Worm (Caenorhabditis elegans): ENCODE data around the gene srj-4.

The srj-4 gene

DNA sequence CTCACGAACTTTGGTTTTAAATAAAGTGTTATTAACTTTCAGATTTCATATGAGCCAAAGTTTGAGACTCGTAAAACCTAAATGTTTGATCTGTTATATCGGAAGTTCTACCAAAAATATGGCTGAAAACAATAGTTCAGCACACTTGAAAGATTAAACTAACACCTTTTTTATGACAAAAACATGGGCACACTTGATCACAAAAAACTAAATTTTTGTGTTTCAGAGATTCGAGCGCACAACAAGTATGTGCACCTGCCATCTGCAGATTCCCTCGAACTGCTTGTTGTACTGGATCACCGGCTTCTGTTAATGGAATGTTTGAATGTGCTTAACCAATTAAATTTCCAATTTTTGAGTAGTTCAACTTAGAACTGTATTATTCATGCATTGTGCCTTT is 9.2 kb upstream of the srj-4 start:
- peak in 1 of 2 experiments; percentile 91 for TF ChIP-seq unc-62 (GFP tag; optimal IDR thresholded peaks at IDR 0.05 in 1 of 2)
- TF ChIP-seq unc-62 (tag; optimal IDR thresholded peaks at IDR 0.05): no peak
- no peak for TF ChIP-seq Y48G9A.11 (GFP tag; IDR thresholded peaks at IDR 0.05)

DNA sequence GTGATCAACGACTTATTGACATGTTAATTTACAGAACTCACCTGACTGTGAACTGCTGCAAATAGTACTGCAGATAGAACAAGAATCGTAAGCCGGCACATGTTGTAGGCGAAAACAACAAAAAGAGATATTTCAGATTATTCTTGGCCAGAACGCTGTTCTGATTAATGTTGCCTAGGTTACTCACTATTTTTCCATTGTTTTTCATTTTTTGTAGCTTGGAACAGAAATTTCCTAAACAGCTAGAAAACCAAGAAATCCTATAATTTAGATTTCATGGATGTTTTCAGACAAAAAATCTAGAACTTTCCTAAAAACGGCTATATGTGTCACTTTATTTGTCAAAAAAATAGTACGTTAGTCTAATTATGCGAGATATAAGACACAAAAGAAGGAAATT is 8.5 kb upstream of the srj-4 start, which contains the start of gene C27A7.9:
Gene C27A7.9 (minus strand): TSS at position 101 of the 400 bp plus-strand sequence.
- no peak for TF ChIP-seq fkh-10 (GFP tag; optimal IDR thresholded peaks at IDR 0.05)
- TF ChIP-seq unc-62 (GFP tag; optimal IDR thresholded peaks at IDR 0.05 in 1 of 2): peak in 1 of 2 experiments; percentile 27
- TF ChIP-seq unc-62 (tag; optimal IDR thresholded peaks at IDR 0.05): no peak

DNA sequence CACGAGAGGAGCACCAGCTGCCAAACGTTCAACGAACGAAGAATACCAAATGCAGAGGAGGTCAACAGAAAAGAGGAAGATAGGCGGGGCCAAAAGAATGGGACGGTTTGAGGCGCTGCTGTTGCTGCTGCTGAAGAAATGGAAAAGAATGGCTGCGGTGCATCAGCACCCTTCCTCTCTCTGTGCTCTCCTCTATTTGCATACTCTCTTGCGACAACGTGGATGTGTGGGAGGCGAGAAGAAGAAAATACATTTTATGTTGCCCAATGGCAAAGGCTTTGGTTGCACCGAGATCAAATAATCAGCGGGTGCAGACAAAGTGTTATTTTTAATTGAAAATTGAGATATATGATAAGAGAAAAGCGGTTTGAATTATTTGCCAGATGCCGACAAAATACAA is 4.6 kb upstream of the srj-4 start:
- peak; percentile 46 for TF ChIP-seq mxl-3 (GFP tag; optimal IDR thresholded peaks at IDR 0.05)
- peak; percentile 12; the same call in 1 of the 2 replicates for TF ChIP-seq ceh-20 (GFP tag; IDR thresholded peaks at IDR 0.05)
- peak; percentile 4 for TF ChIP-seq nhr-6 (tag; optimal IDR thresholded peaks at IDR 0.05)
- TF ChIP-seq nhr-48 (tag; optimal IDR thresholded peaks at IDR 0.05): peak; percentile 75
- no peak for TF ChIP-seq ZK337.2 (GFP tag; IDR thresholded peaks at IDR 0.05)
- no peak for TF ChIP-seq ceh-28 (tag; optimal IDR thresholded peaks at IDR 0.05)
- TF ChIP-seq dmd-6 (GFP tag; IDR thresholded peaks at IDR 0.05): peak; percentile 28; the same call in 1 of the 2 replicates

DNA sequence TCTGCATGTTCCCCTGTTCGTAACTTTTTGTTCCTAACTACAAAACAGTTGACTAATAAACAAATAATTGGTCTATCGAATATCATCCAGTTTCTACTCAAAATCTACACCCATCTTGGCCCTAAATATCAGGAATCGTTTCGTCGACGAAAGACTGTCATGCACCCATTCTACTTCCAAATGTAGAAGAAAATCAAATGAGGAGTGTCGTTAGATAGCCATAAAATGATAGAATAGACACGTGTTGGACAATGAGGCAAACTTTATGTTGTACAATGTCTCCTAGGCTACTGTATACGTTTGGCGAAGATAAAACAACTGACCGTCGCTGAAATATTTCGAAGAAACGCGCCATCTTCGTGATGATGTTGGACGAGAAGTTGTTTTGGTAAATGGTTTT is 3.0 kb upstream of the srj-4 start:
- TF ChIP-seq Y48G9A.11 (GFP tag; IDR thresholded peaks at IDR 0.05): no peak

DNA sequence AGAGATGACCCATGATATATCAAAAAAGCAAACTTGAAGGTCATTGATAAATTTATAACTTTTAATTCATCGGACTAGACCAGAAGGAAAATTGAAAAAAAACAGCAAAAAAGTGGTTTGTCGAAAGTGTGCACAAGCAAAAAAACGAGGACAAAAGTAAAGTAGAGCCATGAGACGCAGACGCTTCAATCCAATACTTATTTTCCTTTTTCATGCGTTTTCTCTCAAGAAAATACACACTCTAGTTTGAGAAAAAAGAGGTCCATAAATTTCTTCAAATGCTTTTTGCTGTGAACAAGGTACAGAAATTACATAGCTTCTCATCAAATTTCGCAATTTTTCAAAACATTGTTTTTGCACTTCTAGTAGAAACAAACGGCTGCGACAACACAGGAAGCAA is 1.8 kb upstream of the srj-4 start:
- no peak for TF ChIP-seq ceh-28 (tag; optimal IDR thresholded peaks at IDR 0.05)
- TF ChIP-seq sdz-12 (GFP tag; optimal IDR thresholded peaks at IDR 0.05): no peak
- no peak for TF ChIP-seq ceh-32 (tag; optimal IDR thresholded peaks at IDR 0.05; ENCODE audit: poor library complexity)
- no peak for TF ChIP-seq T20F7.1 (GFP tag; optimal IDR thresholded peaks at IDR 0.05)
- no peak for TF ChIP-seq Y48G9A.11 (GFP tag; IDR thresholded peaks at IDR 0.05)
- no peak for TF ChIP-seq php-3 (GFP tag; IDR thresholded peaks at IDR 0.05)
- no peak for TF ChIP-seq vab-7 (GFP tag; IDR thresholded peaks at IDR 0.05)
- TF ChIP-seq spr-1 (tag; optimal IDR thresholded peaks at IDR 0.05): no peak
- TF ChIP-seq zip-11 (GFP tag; IDR thresholded peaks at IDR 0.05): no peak
- TF ChIP-seq snpc-1.2 (GFP tag; IDR thresholded peaks at IDR 0.05): no peak
- TF ChIP-seq mxl-3 (GFP tag; optimal IDR thresholded peaks at IDR 0.05): no peak
- no peak for TF ChIP-seq fkh-10 (GFP tag; optimal IDR thresholded peaks at IDR 0.05)
- TF ChIP-seq T26A8.4 (GFP tag; IDR thresholded peaks at IDR 0.05): no peak
- TF ChIP-seq lin-1 (GFP tag; IDR thresholded peaks at IDR 0.05): no peak
- TF ChIP-seq F44E2.7 (GFP tag; IDR thresholded peaks at IDR 0.05): no peak

DNA sequence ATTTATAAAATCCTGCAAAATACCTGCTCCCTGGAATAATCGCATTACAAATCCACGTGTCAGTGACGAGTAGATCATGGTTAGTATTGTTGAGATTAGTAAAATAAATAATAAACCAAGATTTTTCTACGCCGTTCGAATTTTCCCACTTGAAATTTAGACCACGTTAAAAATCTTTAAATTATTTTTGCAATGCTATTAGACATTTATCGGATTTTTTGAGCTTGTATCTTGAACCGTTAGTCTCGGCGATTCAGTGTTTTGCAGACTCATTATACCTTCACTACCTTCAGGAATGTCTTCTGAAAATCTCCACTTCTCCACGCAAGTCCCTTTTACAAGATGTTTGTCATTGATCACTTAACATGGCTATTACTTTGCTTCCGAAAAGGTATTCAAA is 786 bp upstream of the srj-4 start, which contains the start of gene C27A7.5:
Gene C27A7.5 (minus strand): TSS at position 101 of the 400 bp plus-strand sequence.
- TF ChIP-seq lir-3 (tag; optimal IDR thresholded peaks at IDR 0.05): no peak
- TF ChIP-seq mdt-29 (GFP tag; IDR thresholded peaks at IDR 0.05): no peak
- no peak for TF ChIP-seq dmd-6 (GFP tag; IDR thresholded peaks at IDR 0.05)
- TF ChIP-seq nhr-11 (tag; optimal IDR thresholded peaks at IDR 0.05): no peak
- no peak for TF ChIP-seq hif-1 (tag; optimal IDR thresholded peaks at IDR 0.05)
- TF ChIP-seq dmd-9 (GFP tag; IDR thresholded peaks at IDR 0.05): no peak

DNA sequence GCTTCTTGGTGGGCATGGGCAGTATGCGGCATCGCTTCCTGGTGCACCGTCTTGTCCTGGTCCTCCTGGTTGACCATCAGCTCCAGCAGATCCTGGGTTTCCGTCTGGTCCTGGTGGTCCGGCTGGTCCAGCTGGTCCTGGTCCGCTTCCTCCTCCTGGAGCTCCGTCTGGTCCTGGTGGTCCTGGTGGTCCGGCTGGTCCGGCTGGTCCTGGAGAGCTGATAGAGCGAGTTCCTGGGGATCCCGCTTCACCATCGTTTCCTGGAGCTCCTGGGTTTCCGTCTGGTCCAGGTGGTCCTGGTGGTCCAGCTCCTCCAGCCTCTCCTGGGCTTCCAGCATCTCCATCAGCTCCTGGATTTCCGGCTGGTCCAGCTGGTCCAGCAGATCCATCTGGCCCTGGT is 4.0 kb downstream of the srj-4 start:
- no peak for TF ChIP-seq sdz-12 (GFP tag; optimal IDR thresholded peaks at IDR 0.05)
- no peak for TF ChIP-seq ceh-20 (GFP tag; IDR thresholded peaks at IDR 0.05)
- peak; percentile 97 for TF ChIP-seq set-16 (GFP tag; IDR thresholded peaks at IDR 0.05)
- TF ChIP-seq zfp-2 (tag; optimal IDR thresholded peaks at IDR 0.05): no peak
- no peak for TF ChIP-seq skn-1 (tag; optimal IDR thresholded peaks at IDR 0.05)
- TF ChIP-seq nhr-6 (tag; optimal IDR thresholded peaks at IDR 0.05): no peak
- no peak for TF ChIP-seq dve-1 (tag; optimal IDR thresholded peaks at IDR 0.05; ENCODE audit: insufficient read depth)
